Fruit fly (Drosophila melanogaster): ENCODE results near the gene CG15249.

CG15249 gene

dm6 chrX:9875948-9876853 lies 23.2 kb downstream of the CG15249 start, which contains the start of gene CG15247 (continued):
- TF ChIP-seq CG6854 (GFP tag; optimal IDR thresholded peaks at IDR 0.05) (no peak), pdm3 (GFP tag; optimal IDR thresholded peaks at IDR 0.05) (peak; percentile 21), svp (GFP tag) (peak; percentile 77), Hr39 (GFP tag; optimal IDR thresholded peaks at IDR 0.05) (peak; percentile 39), Ets96B (tag; optimal IDR thresholded peaks at IDR 0.05) (no peak), lz (GFP tag; optimal IDR thresholded peaks at IDR 0.05) (peak; percentile 2), dac (GFP tag; optimal IDR thresholded peaks at IDR 0.05) (no peak), OdsH (GFP tag; optimal IDR thresholded peaks at IDR 0.05) (peak; percentile 12), Gug (GFP tag; IDR thresholded peaks at IDR 0.05) (peak; percentile 22; the same call in 1 of the 2 replicates), CG6808 (GFP tag; optimal IDR thresholded peaks at IDR 0.05) (no peak)

dm6 chrX:9873917-9874316 lies 25.5 kb downstream of the CG15249 start, which contains the start of gene CG32695:
Gene CG32695 (minus strand): TSS chrX:9874057.
- TF ChIP-seq pdm3 (GFP tag; optimal IDR thresholded peaks at IDR 0.05) (no peak), svp (GFP tag) (peak; percentile 86)

dm6 chrX:9871632-9872031 lies 27.8 kb downstream of the CG15249 start, which contains the start of gene CG45061:
Gene CG45061 (minus strand): TSS chrX:9871702.
- TF ChIP-seq svp (GFP tag), result peak; percentile 35
- no peak for TF ChIP-seq CG10631 (GFP tag; optimal IDR thresholded peaks at IDR 0.05)
- no peak for TF ChIP-seq fkh (GFP tag; optimal IDR thresholded peaks at IDR 0.05)
- TF ChIP-seq CG34406 (GFP tag; optimal IDR thresholded peaks at IDR 0.05), result no peak
- no peak for TF ChIP-seq CG10669 (GFP tag; optimal IDR thresholded peaks at IDR 0.05)
- TF ChIP-seq ss (GFP tag; optimal IDR thresholded peaks at IDR 0.05), result no peak
- TF ChIP-seq eg (GFP tag; IDR thresholded peaks at IDR 0.05), result 0 out of 3 replicates have a peak, but pooled peaks have one; percentile 15
- TF ChIP-seq CG9139 (GFP tag; optimal IDR thresholded peaks at IDR 0.05), result no peak

- TF ChIP-seq fkh (GFP tag; optimal IDR thresholded peaks at IDR 0.05) (no peak), Smox (GFP tag; optimal IDR thresholded peaks at IDR 0.05) (no peak), ss (GFP tag; optimal IDR thresholded peaks at IDR 0.05) (no peak), svp (GFP tag) (peak; percentile 66), spab (GFP tag; optimal IDR thresholded peaks at IDR 0.05) (no peak), Met (GFP tag; optimal IDR thresholded peaks at IDR 0.05) (peak; percentile 2), topi (GFP tag; optimal IDR thresholded peaks at IDR 0.05) (no peak), CG6854 (GFP tag; optimal IDR thresholded peaks at IDR 0.05) (no peak), eg (GFP tag; IDR thresholded peaks at IDR 0.05) (0 out of 3 replicates have a peak, but pooled peaks have one; percentile 12), vri (GFP tag; optimal IDR thresholded peaks at IDR 0.05) (peak; percentile 29), CG6808 (GFP tag; optimal IDR thresholded peaks at IDR 0.05) (no peak), Ets96B (tag; optimal IDR thresholded peaks at IDR 0.05) (no peak), CG11762 (GFP tag; optimal IDR thresholded peaks at IDR 0.05; ENCODE audit: insufficient read depth) (no peak), Hr39 (GFP tag; optimal IDR thresholded peaks at IDR 0.05) (no peak)
Observed at dm6 chrX:9868510-9869248, 30.7 kb downstream of the CG15249 start, which contains the start of gene CG45060. Gene CG45060 (minus strand): TSS chrX:9868568.

dm6 chrX:9864882-9865281 lies 34.5 kb downstream of the CG15249 start, which contains the start of gene Ser7:
Gene Ser7 (plus strand): TSS chrX:9865233.
- no peak for TF ChIP-seq CG6808 (GFP tag; optimal IDR thresholded peaks at IDR 0.05)
- TF ChIP-seq CG6854 (GFP tag; optimal IDR thresholded peaks at IDR 0.05), result no peak
- no peak for TF ChIP-seq achi (GFP tag; optimal IDR thresholded peaks at IDR 0.05)
- TF ChIP-seq topi (GFP tag; optimal IDR thresholded peaks at IDR 0.05), result no peak
- no peak for TF ChIP-seq CG31627 (GFP tag; optimal IDR thresholded peaks at IDR 0.05)
- no peak for TF ChIP-seq Hr4 (GFP tag; optimal IDR thresholded peaks at IDR 0.05)
- no peak for TF ChIP-seq acj6 (GFP tag; optimal IDR thresholded peaks at IDR 0.05)
- TF ChIP-seq OdsH (GFP tag; optimal IDR thresholded peaks at IDR 0.05), result no peak
- TF ChIP-seq cyc (GFP tag; optimal IDR thresholded peaks at IDR 0.05), result no peak
- no peak for TF ChIP-seq esn (GFP tag; optimal IDR thresholded peaks at IDR 0.05)
- no peak for TF ChIP-seq CG11762 (GFP tag; optimal IDR thresholded peaks at IDR 0.05; ENCODE audit: insufficient read depth)
- TF ChIP-seq Sox14 (GFP tag; optimal IDR thresholded peaks at IDR 0.05), result peak; percentile 9
- no peak for TF ChIP-seq spab (GFP tag; optimal IDR thresholded peaks at IDR 0.05)
- TF ChIP-seq svp (GFP tag), result peak; percentile 70

All from whole organism, prepupa.